Worm (Caenorhabditis elegans) whole organism, mixed stage, embryonic: Measurements from ENCODE around the gene mml-1.

Experiments used
- blmp-1 ChIP-seq: fragments of 150-350 bp; optimal IDR thresholded peaks from 2 replicates; lab custom pipeline; 2014; ENCODE audit warnings: missing biosample characterization, missing genetic modification characterization
- lin-13 ChIP-seq: fragments of 150-350 bp; optimal IDR thresholded peaks from 2 replicates; lab custom pipeline; 2014; ENCODE audit warnings: missing biosample characterization, missing genetic modification characterization
- lsy-2 ChIP-seq: fragments of 150-350 bp; optimal IDR thresholded peaks from 2 replicates; lab custom pipeline; 2014; ENCODE audit warnings: missing biosample characterization, missing genetic modification characterization
- nhr-12 ChIP-seq: fragments of 150-350 bp; optimal IDR thresholded peaks from 2 replicates; lab custom pipeline; 2014; ENCODE audit warnings: missing biosample characterization, missing genetic modification characterization
- nhr-2 ChIP-seq: fragments of 150-350 bp; optimal IDR thresholded peaks from 2 replicates; lab custom pipeline; 2014; ENCODE audit warnings: missing biosample characterization, missing genetic modification characterization
- snpc-4 ChIP-seq: fragments of 150-350 bp; optimal IDR thresholded peaks from 2 replicates; lab custom pipeline; 2014; ENCODE audit warnings: missing biosample characterization, missing genetic modification characterization
- sptf-1 ChIP-seq: sonication (generic microtip); optimal IDR thresholded peaks from 2 replicates; lab custom pipeline; 2017; ENCODE audit warnings: mild to moderate bottlenecking, missing genetic modification characterization, moderate library complexity, missing compliant biosample characterization
- ztf-11 ChIP-seq: fragments of 150-350 bp; optimal IDR thresholded peaks from 2 replicates; lab custom pipeline; 2014; ENCODE audit warnings: missing biosample characterization, missing genetic modification characterization

- TF ChIP-seq lin-13 (tag; lab: Kevin White, UChicago) (no peak), lsy-2 (tag; lab: Kevin White, UChicago) (no peak), ztf-11 (no peak), snpc-4 (no peak), blmp-1 (tag; lab: Kevin White, UChicago) (no peak), sptf-1 (no peak), nhr-2 (tag; lab: Kevin White, UChicago) (no peak), nhr-12 (tag; lab: Kevin White, UChicago) (no peak)
Measured at ce11 chrIII:7329155-7329732, 45.3 kb downstream of the mml-1 start, which contains the start of gene lab-2.
